Fruit fly (Drosophila melanogaster): ENCODE results near the gene RabX4.

dm6 chr3R:24813637-24814301, 14.4 kb downstream of the RabX4 start, which contains the start of the genes lili and CG34150:
- no peak for TF ChIP-seq Myc (optimal IDR thresholded peaks at IDR 0.05)
- TF ChIP-seq h (optimal IDR thresholded peaks at IDR 0.05): no peak
- no peak for TF ChIP-seq psq (optimal IDR thresholded peaks at IDR 0.05)
- no peak for TF ChIP-seq insv (optimal IDR thresholded peaks at IDR 0.05)
- TF ChIP-seq ttk (optimal IDR thresholded peaks at IDR 0.05): no peak

All from Kc167 (cell line).